Worm (Caenorhabditis elegans) whole organism, L4 larva: Measurements from ENCODE around the gene cyp-25A3.

Experiments used
- ceh-32 ChIP-seq: sonication (generic microtip); optimal IDR thresholded peaks from 2 replicates; lab custom pipeline; 2016; ENCODE audit warnings: mild to moderate bottlenecking, missing genetic modification characterization, missing compliant biosample characterization; ENCODE audit not compliant: poor library complexity
- ceh-82 ChIP-seq: sonication (generic microtip); optimal IDR thresholded peaks from 2 replicates; lab custom pipeline; 2017; ENCODE audit warnings: missing biosample characterization, missing genetic modification characterization
- ces-1 ChIP-seq: fragments of 150-350 bp; sonication (generic microtip); optimal IDR thresholded peaks from 4 replicates; lab custom pipeline; 2014; ENCODE audit warnings: missing biosample characterization, missing genetic modification reagents, missing genetic modification characterization
- fkh-10 ChIP-seq: fragments of 150-350 bp; optimal IDR thresholded peaks from 2 replicates; lab custom pipeline; 2014; ENCODE audit warnings: missing biosample characterization, missing genetic modification reagents, missing genetic modification characterization
- mep-1 ChIP-seq: fragments of 150-350 bp; sonication (generic microtip); optimal IDR thresholded peaks from 3 replicates; lab custom pipeline; 2014; ENCODE audit warnings: missing biosample characterization, missing genetic modification characterization
- mxl-2 ChIP-seq: fragments of 200-800 bp; sonication (Bioruptor generic); conservative IDR thresholded peaks from 2 replicates; pipeline ENCODE4 v1.3.6; 2022; ENCODE audit warnings: missing genetic modification reagents, missing genetic modification characterization, missing compliant biosample characterization
- nhr-237 ChIP-seq: sonication (generic microtip); optimal IDR thresholded peaks from 2 replicates; lab custom pipeline; 2017; ENCODE audit warnings: missing biosample characterization, missing genetic modification characterization
- nhr-76 ChIP-seq: fragments of 150-350 bp; optimal IDR thresholded peaks from 2 replicates; lab custom pipeline; 2014; ENCODE audit warnings: missing biosample characterization, missing genetic modification characterization
- tag-97 ChIP-seq: fragments of 200-800 bp; sonication (Bioruptor generic); IDR thresholded peaks from 2 replicates; pipeline ENCODE4 v1.3.6; 2022; ENCODE audit warnings: missing genetic modification characterization, missing compliant biosample characterization

DNA sequence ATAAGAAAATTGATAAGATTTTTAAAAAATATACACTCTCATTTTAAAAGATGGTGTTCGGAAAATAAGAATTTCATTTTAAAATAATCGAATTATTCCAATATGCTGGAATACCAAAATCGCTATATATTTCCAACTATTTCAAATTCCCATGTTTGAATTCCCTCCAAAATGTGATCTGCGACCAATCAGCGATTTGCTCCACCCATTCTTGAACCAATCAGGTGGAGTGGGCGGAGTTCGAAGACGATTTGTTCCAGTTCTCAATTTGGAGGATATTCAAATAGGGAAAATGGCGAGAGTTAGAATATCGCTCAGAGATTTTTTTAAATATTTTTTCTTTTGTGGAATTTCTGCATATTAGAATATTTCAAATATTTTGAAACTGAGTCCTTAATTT is 48.7 kb downstream of the cyp-25A3 start:
- TF ChIP-seq tag-97 (GFP tag; lab: Robert Waterston, UW) (no peak), fkh-10 (no peak), ceh-82 (tag; lab: Kevin White, UChicago) (no peak), mxl-2 (GFP tag; lab: Robert Waterston, UW) (no peak), ces-1 (GFP tag; lab: Kevin White, UChicago) (no peak), ceh-32 (tag; lab: Kevin White, UChicago) (no peak), nhr-237 (tag; lab: Kevin White, UChicago) (no peak), nhr-76 (tag; lab: Kevin White, UChicago) (no peak), mep-1 (peak; percentile 1)
